Fruit fly (Drosophila melanogaster) whole organism, prepupa: ENCODE results near the gene bor.

Experiments
- Blimp-1 ChIP-seq: fragments of 200-800 bp; sonication (Bioruptor generic); optimal IDR thresholded peaks from 3 replicates; lab custom pipeline; 2017; ENCODE audit warnings: missing biosample characterization, missing genetic modification characterization, mild to moderate bottlenecking, moderate library complexity, missing genetic modification reagents
- CG10631 ChIP-seq: fragments of 200-800 bp; sonication (Bioruptor generic); optimal IDR thresholded peaks from 2 replicates; lab custom pipeline; 2016; ENCODE audit warnings: missing biosample characterization, missing genetic modification characterization
- CG10669 ChIP-seq: fragments of 200-800 bp; sonication (Bioruptor generic); optimal IDR thresholded peaks from 3 replicates; lab custom pipeline; 2018; ENCODE audit warnings: missing biosample characterization, mild to moderate bottlenecking, missing genetic modification characterization, moderate library complexity
- CG11294 ChIP-seq: fragments of 200-800 bp; sonication (Bioruptor generic); IDR thresholded peaks from 2 replicates; pipeline ENCODE4 v1.3.6; 2022; ENCODE audit warnings: missing biosample characterization, missing genetic modification characterization
- CG11762 ChIP-seq: fragments of 200-800 bp; sonication (Bioruptor generic); optimal IDR thresholded peaks from 3 replicates; lab custom pipeline; 2016; ENCODE audit warnings: missing biosample characterization, missing genetic modification characterization; ENCODE audit not compliant: insufficient read depth
- CG1621 ChIP-seq: fragments of 200-800 bp; sonication (Bioruptor generic); optimal IDR thresholded peaks from 3 replicates; lab custom pipeline; 2018; ENCODE audit warnings: missing biosample characterization, mild to moderate bottlenecking, missing genetic modification characterization
- CG32006 ChIP-seq: fragments of 200-800 bp; sonication (Bioruptor generic); optimal IDR thresholded peaks from 3 replicates; lab custom pipeline; 2017; ENCODE audit warnings: missing biosample characterization, mild to moderate bottlenecking, missing genetic modification characterization
- CG34406 ChIP-seq: fragments of 200-800 bp; sonication (Bioruptor generic); optimal IDR thresholded peaks from 3 replicates; lab custom pipeline; 2016; ENCODE audit warnings: missing biosample characterization, missing genetic modification characterization
- CG3919 ChIP-seq: fragments of 200-800 bp; sonication (Bioruptor generic); optimal IDR thresholded peaks from 3 replicates; lab custom pipeline; 2016; ENCODE audit warnings: missing biosample characterization, missing genetic modification characterization
- CG4318 ChIP-seq: fragments of 200-800 bp; sonication (Bioruptor generic); optimal IDR thresholded peaks from 3 replicates; lab custom pipeline; 2017; ENCODE audit warnings: missing biosample characterization, mild to moderate bottlenecking, missing genetic modification characterization
- CG6163 ChIP-seq: fragments of 200-800 bp; sonication (Bioruptor generic); IDR thresholded peaks from 3 replicates; pipeline ENCODE4 v1.3.6; 2022; ENCODE audit warnings: missing biosample characterization, missing genetic modification characterization
- CG6276 ChIP-seq: fragments of 200-800 bp; sonication (Bioruptor generic); optimal IDR thresholded peaks from 2 replicates; lab custom pipeline; 2017; ENCODE audit warnings: missing biosample characterization, mild to moderate bottlenecking, missing genetic modification characterization
- CG6792 ChIP-seq: fragments of 200-800 bp; sonication (Bioruptor generic); optimal IDR thresholded peaks from 3 replicates; lab custom pipeline; 2016; ENCODE audit warnings: missing biosample characterization, missing genetic modification characterization
- CG6854 ChIP-seq: fragments of 200-800 bp; sonication (Bioruptor generic); optimal IDR thresholded peaks from 2 replicates; lab custom pipeline; 2017; ENCODE audit warnings: missing biosample characterization, mild to moderate bottlenecking, missing genetic modification characterization
- CG8119 ChIP-seq: fragments of 200-800 bp; sonication (Bioruptor generic); IDR thresholded peaks from 3 replicates; pipeline ENCODE4 v1.3.6; 2022; ENCODE audit warnings: missing biosample characterization, missing genetic modification characterization
- CG8319 ChIP-seq: fragments of 200-800 bp; sonication (Bioruptor generic); optimal IDR thresholded peaks from 3 replicates; lab custom pipeline; 2016; ENCODE audit warnings: missing biosample characterization, missing genetic modification characterization
- CG8632 ChIP-seq: fragments of 200-800 bp; sonication (Bioruptor generic); optimal IDR thresholded peaks from 3 replicates; lab custom pipeline; 2016; ENCODE audit warnings: missing biosample characterization, missing genetic modification characterization
- CG9139 ChIP-seq: fragments of 200-800 bp; sonication (Bioruptor generic); optimal IDR thresholded peaks from 3 replicates; lab custom pipeline; 2017; ENCODE audit warnings: missing biosample characterization, mild to moderate bottlenecking, missing genetic modification characterization
- Eip78C ChIP-seq: fragments of 200-800 bp; sonication (Bioruptor generic); peaks from one replicate; lab custom pipeline; 2016; ENCODE audit warnings: missing biosample characterization, missing genetic modification characterization
- Eip93F ChIP-seq: fragments of 200-800 bp; sonication (Bioruptor generic); optimal IDR thresholded peaks from 2 replicates; lab custom pipeline; 2016; ENCODE audit warnings: missing biosample characterization, mild to moderate bottlenecking, missing genetic modification characterization
- Ets21C ChIP-seq: fragments of 200-800 bp; sonication (Bioruptor generic); optimal IDR thresholded peaks from 3 replicates; lab custom pipeline; 2016; ENCODE audit warnings: missing biosample characterization, missing genetic modification characterization
- Ets96B ChIP-seq: fragments of 200-800 bp; optimal IDR thresholded peaks from 2 replicates; lab custom pipeline; 2019; ENCODE audit warnings: missing biosample characterization, mild to moderate bottlenecking, missing genetic modification characterization, moderate library complexity
- Gug ChIP-seq: fragments of 200-800 bp; sonication (Bioruptor generic); IDR thresholded peaks from 2 replicates; pipeline ENCODE4 v1.3.6; 2022; ENCODE audit warnings: missing biosample characterization, missing genetic modification characterization
- Hr39 ChIP-seq: fragments of 200-800 bp; sonication (Bioruptor generic); optimal IDR thresholded peaks from 2 replicates; lab custom pipeline; 2016; ENCODE audit warnings: missing biosample characterization, missing genetic modification characterization
- Hr4 ChIP-seq: fragments of 200-800 bp; sonication (Bioruptor generic); optimal IDR thresholded peaks from 3 replicates; lab custom pipeline; 2016; ENCODE audit warnings: missing biosample characterization, missing genetic modification characterization
- Lpt ChIP-seq: fragments of 200-800 bp; sonication (Bioruptor generic); optimal IDR thresholded peaks from 3 replicates; lab custom pipeline; 2016; ENCODE audit warnings: missing biosample characterization, missing genetic modification characterization
- Met ChIP-seq: fragments of 200-800 bp; sonication (Bioruptor generic); optimal IDR thresholded peaks from 3 replicates; lab custom pipeline; 2016; ENCODE audit warnings: missing biosample characterization, missing genetic modification characterization
- Sox102F ChIP-seq: fragments of 200-800 bp; sonication (Bioruptor generic); optimal IDR thresholded peaks from 2 replicates; lab custom pipeline; 2016; ENCODE audit warnings: missing biosample characterization, mild to moderate bottlenecking, missing genetic modification characterization
- Sox14 ChIP-seq: fragments of 200-800 bp; sonication (Bioruptor generic); optimal IDR thresholded peaks from 3 replicates; lab custom pipeline; 2016; ENCODE audit warnings: missing biosample characterization, missing genetic modification characterization
- Sox15 ChIP-seq: fragments of 200-800 bp; sonication (Bioruptor generic); optimal IDR thresholded peaks from 3 replicates; lab custom pipeline; 2016; ENCODE audit warnings: missing biosample characterization, missing genetic modification characterization
- dsx ChIP-seq: fragments of 200-800 bp; optimal IDR thresholded peaks from 3 replicates; lab custom pipeline; 2019; ENCODE audit warnings: missing biosample characterization, mild to moderate bottlenecking, missing genetic modification characterization, moderate library complexity; ENCODE audit not compliant: poor library complexity, severe bottlenecking
- eg ChIP-seq: fragments of 200-800 bp; sonication (Bioruptor generic); IDR thresholded peaks from 3 replicates; pipeline ENCODE4 v1.3.6; 2022; ENCODE audit warnings: missing biosample characterization, missing genetic modification characterization
- fd59A ChIP-seq: fragments of 200-800 bp; sonication (Bioruptor generic); optimal IDR thresholded peaks from 2 replicates; lab custom pipeline; 2017; ENCODE audit warnings: missing biosample characterization, mild to moderate bottlenecking, missing genetic modification characterization, missing genetic modification reagents
- fd85E ChIP-seq: fragments of 200-800 bp; sonication (Bioruptor generic); optimal IDR thresholded peaks from 3 replicates; lab custom pipeline; 2016; ENCODE audit warnings: missing biosample characterization, missing genetic modification characterization
- fkh ChIP-seq: fragments of 200-800 bp; sonication (Bioruptor generic); optimal IDR thresholded peaks from 3 replicates; lab custom pipeline; 2017; ENCODE audit warnings: missing biosample characterization, mild to moderate bottlenecking, missing genetic modification characterization, moderate library complexity
- lz ChIP-seq: fragments of 200-800 bp; sonication (Bioruptor generic); optimal IDR thresholded peaks from 3 replicates; lab custom pipeline; 2016; ENCODE audit warnings: missing biosample characterization, missing genetic modification characterization
- net ChIP-seq: fragments of 200-800 bp; sonication (Bioruptor generic); optimal IDR thresholded peaks from 3 replicates; lab custom pipeline; 2016; ENCODE audit warnings: missing biosample characterization, missing genetic modification characterization
- pdm3 ChIP-seq: fragments of 200-800 bp; sonication (Bioruptor generic); optimal IDR thresholded peaks from 3 replicates; lab custom pipeline; 2016; ENCODE audit warnings: missing biosample characterization, missing genetic modification characterization
- salr ChIP-seq, 2 experiments: fragments of 200-800 bp; sonication (Bioruptor generic); optimal IDR thresholded peaks; 3 replicates each; lab custom pipeline; 2016 to 2018; ENCODE audit warnings: missing biosample characterization in 2 of 2, missing genetic modification characterization in 2 of 2, mild to moderate bottlenecking in 1 of 2
- spab ChIP-seq: fragments of 200-800 bp; sonication (Bioruptor generic); optimal IDR thresholded peaks from 2 replicates; lab custom pipeline; 2017; ENCODE audit warnings: missing biosample characterization, mild to moderate bottlenecking, missing genetic modification characterization, missing genetic modification reagents
- ss ChIP-seq, 2 experiments: fragments of 200-800 bp; sonication (Bioruptor generic); optimal IDR thresholded peaks; 2 replicates in 1 of 2; 3 replicates in 1 of 2; lab custom pipeline; 2017 to 2018; ENCODE audit warnings: mild to moderate bottlenecking in 2 of 2, missing biosample characterization in 2 of 2, missing genetic modification characterization in 2 of 2, moderate library complexity in 1 of 2
- svp ChIP-seq: fragments of 200-800 bp; sonication (Bioruptor generic); peaks from one replicate; lab custom pipeline; 2016; ENCODE audit warnings: missing biosample characterization, missing genetic modification characterization
- topi ChIP-seq: fragments of 200-800 bp; sonication (Bioruptor generic); optimal IDR thresholded peaks from 3 replicates; lab custom pipeline; 2016; ENCODE audit warnings: missing biosample characterization, missing genetic modification characterization
- vri ChIP-seq: fragments of 200-800 bp; sonication (Bioruptor generic); optimal IDR thresholded peaks from 3 replicates; lab custom pipeline; 2016; ENCODE audit warnings: missing biosample characterization, mild to moderate bottlenecking, missing genetic modification characterization

The bor gene

dm6 chr3R:16235941-16236712, 27.8 kb downstream of the bor start (continued):
- TF ChIP-seq net (GFP tag; lab: Kevin White, UChicago) = peak; percentile 45
- TF ChIP-seq topi (GFP tag; lab: Kevin White, UChicago) = peak; percentile 66
- peak; percentile 91 for TF ChIP-seq spab (GFP tag; lab: Kevin White, UChicago)
- TF ChIP-seq CG11762 = peak; percentile 77
- TF ChIP-seq CG6854 (GFP tag; lab: Kevin White, UChicago) = no peak
- peak; percentile 12 for TF ChIP-seq fkh (GFP tag; lab: Kevin White, UChicago)
- TF ChIP-seq vri (GFP tag; lab: Kevin White, UChicago) = peak; percentile 74
- peak; percentile 47 for TF ChIP-seq Sox14 (GFP tag; lab: Kevin White, UChicago)
- TF ChIP-seq svp (GFP tag; lab: Kevin White, UChicago) = peak; percentile 92
- TF ChIP-seq CG11294 (GFP tag; lab: Robert Waterston, UW) = no peak
- TF ChIP-seq CG6163 (GFP tag; lab: Robert Waterston, UW) = no peak
- no peak for TF ChIP-seq Gug
- TF ChIP-seq CG8632 (GFP tag; lab: Kevin White, UChicago) = peak; percentile 95
- TF ChIP-seq CG1621 (tag; lab: Kevin White, UChicago) = peak; percentile 11
- TF ChIP-seq Eip93F (GFP tag; lab: Kevin White, UChicago) = peak; percentile 32
- TF ChIP-seq CG10669 (GFP tag; lab: Kevin White, UChicago) = peak; percentile 82
- peak; percentile 14 for TF ChIP-seq dsx (GFP tag; lab: Kevin White, UChicago)
- TF ChIP-seq Ets21C (GFP tag; lab: Kevin White, UChicago) = peak; percentile 33
- peak; percentile 67 for TF ChIP-seq CG6792
- TF ChIP-seq Ets96B (tag; lab: Kevin White, UChicago) = peak; percentile 90
- peak; percentile 71 for TF ChIP-seq Hr4
- peak; percentile 64 for TF ChIP-seq CG3919 (GFP tag; lab: Kevin White, UChicago)
- TF ChIP-seq, all 60 proteins: peak for 49

dm6 chr3R:16235215-16235937, 28.5 kb downstream of the bor start:
- TF ChIP-seq CG34406 (GFP tag; lab: Kevin White, UChicago) (no peak), svp (GFP tag; lab: Kevin White, UChicago) (peak; percentile 96), pdm3 (GFP tag; lab: Kevin White, UChicago) (no peak), Eip78C (GFP tag; lab: Kevin White, UChicago) (peak; percentile 7), Hr4 (no peak), CG10669 (GFP tag; lab: Kevin White, UChicago) (no peak), CG4318 (GFP tag; lab: Kevin White, UChicago) (no peak), ss (GFP tag; optimal IDR thresholded peaks at IDR 0.05; lab: Kevin White, UChicago) (no peak), fd59A (no peak), Hr39 (GFP tag; lab: Kevin White, UChicago) (no peak), CG6792 (no peak), Sox14 (GFP tag; lab: Kevin White, UChicago) (peak; percentile 4), net (GFP tag; lab: Kevin White, UChicago) (no peak), CG6163 (GFP tag; lab: Robert Waterston, UW) (no peak), Met (GFP tag; lab: Kevin White, UChicago) (no peak), Sox15 (GFP tag; lab: Kevin White, UChicago) (no peak), Blimp-1 (no peak), CG11294 (GFP tag; lab: Robert Waterston, UW) (no peak), Sox102F (no peak), Ets21C (GFP tag; lab: Kevin White, UChicago) (no peak), CG8319 (GFP tag; lab: Kevin White, UChicago) (no peak), Lpt (GFP tag; lab: Kevin White, UChicago) (peak; percentile 58), CG9139 (GFP tag; lab: Kevin White, UChicago) (no peak), vri (GFP tag; lab: Kevin White, UChicago) (peak; percentile 65), eg (GFP tag; lab: Robert Waterston, UW) (no peak), dsx (GFP tag; lab: Kevin White, UChicago) (peak; percentile 87), fkh (GFP tag; lab: Kevin White, UChicago) (peak; percentile 41), CG3919 (GFP tag; lab: Kevin White, UChicago) (no peak), CG6276 (no peak), CG8119 (GFP tag; lab: Robert Waterston, UW) (no peak), lz (GFP tag; lab: Kevin White, UChicago) (no peak), salr (GFP tag; optimal IDR thresholded peaks at IDR 0.05; lab: Kevin White, UChicago) (no peak), CG10631 (GFP tag; lab: Kevin White, UChicago) (no peak), fd85E (peak; percentile 62), CG6854 (GFP tag; lab: Kevin White, UChicago) (peak; percentile 38), CG32006 (GFP tag; lab: Kevin White, UChicago) (no peak), Eip93F (GFP tag; lab: Kevin White, UChicago) (peak; percentile 68)
